Worm (Caenorhabditis elegans) whole organism, midembryonic: ENCODE results near the gene nog-1.
A peak's percentile ranks its signal among the peaks of the same experiment; 100 is the strongest.

Experiments
- T22C8.4 ChIP-seq: fragments of 200-800 bp; sonication (Bioruptor generic); IDR thresholded peaks from 2 replicates; pipeline ENCODE4 v1.3.6; 2022; ENCODE audit warnings: missing genetic modification characterization, missing compliant biosample characterization
- cog-1 ChIP-seq: sonication (generic microtip); optimal IDR thresholded peaks from 2 replicates; lab custom pipeline; 2016; ENCODE audit warnings: missing genetic modification characterization, missing compliant biosample characterization
- flt-1 ChIP-seq: fragments of 200-800 bp; sonication (Bioruptor generic); IDR thresholded peaks from 2 replicates; pipeline ENCODE4 v1.3.6; 2022; ENCODE audit warnings: missing genetic modification characterization, missing compliant biosample characterization
- klf-2 ChIP-seq: fragments of 200-800 bp; sonication (Bioruptor generic); conservative IDR thresholded peaks from 2 replicates; pipeline ENCODE4 v1.3.6; 2022; ENCODE audit warnings: missing genetic modification reagents, missing genetic modification characterization, missing compliant biosample characterization
- med-1 ChIP-seq: sonication (generic microtip); optimal IDR thresholded peaks from 2 replicates; lab custom pipeline; 2017; ENCODE audit warnings: missing genetic modification characterization, mild to moderate bottlenecking, missing compliant biosample characterization, antibody characterized with exemption, missing genetic modification reagents; ENCODE audit not compliant: insufficient read depth
- ref-1 ChIP-seq: fragments of 200-800 bp; sonication (Bioruptor generic); conservative IDR thresholded peaks from 2 replicates; pipeline ENCODE4 v1.3.6; 2022; ENCODE audit warnings: missing genetic modification reagents, missing genetic modification characterization, missing compliant biosample characterization
- tab-1 ChIP-seq: fragments of 200-800 bp; sonication (Bioruptor generic); IDR thresholded peaks from 2 replicates; pipeline ENCODE4 v1.3.6; 2022; ENCODE audit warnings: missing genetic modification characterization, missing compliant biosample characterization
- ztf-23 ChIP-seq: fragments of 200-800 bp; sonication (Bioruptor generic); IDR thresholded peaks from 2 replicates; pipeline ENCODE4 v1.3.6; 2022; ENCODE audit warnings: missing genetic modification reagents, missing genetic modification characterization, missing compliant biosample characterization
- ztf-29 ChIP-seq: fragments of 200-800 bp; sonication (Bioruptor generic); IDR thresholded peaks from 2 replicates; pipeline ENCODE4 v1.3.6; 2022; ENCODE audit warnings: missing genetic modification reagents, missing genetic modification characterization, missing compliant biosample characterization

nog-1 gene

ce11 chrIV:427100-427908, 33.6 kb downstream of the nog-1 start:
- TF ChIP-seq ztf-23 (GFP tag; lab: Robert Waterston, UW) (no peak), ztf-29 (GFP tag; lab: Robert Waterston, UW) (no peak), T22C8.4 (GFP tag; lab: Robert Waterston, UW) (no peak), tab-1 (no peak), ref-1 (GFP tag; lab: Robert Waterston, UW) (no peak), klf-2 (GFP tag; lab: Robert Waterston, UW) (no peak), cog-1 (tag; lab: Kevin White, UChicago) (no peak), med-1 (GFP tag; lab: Kevin White, UChicago) (no peak), flt-1 (GFP tag; lab: Robert Waterston, UW) (no peak)

DNA sequence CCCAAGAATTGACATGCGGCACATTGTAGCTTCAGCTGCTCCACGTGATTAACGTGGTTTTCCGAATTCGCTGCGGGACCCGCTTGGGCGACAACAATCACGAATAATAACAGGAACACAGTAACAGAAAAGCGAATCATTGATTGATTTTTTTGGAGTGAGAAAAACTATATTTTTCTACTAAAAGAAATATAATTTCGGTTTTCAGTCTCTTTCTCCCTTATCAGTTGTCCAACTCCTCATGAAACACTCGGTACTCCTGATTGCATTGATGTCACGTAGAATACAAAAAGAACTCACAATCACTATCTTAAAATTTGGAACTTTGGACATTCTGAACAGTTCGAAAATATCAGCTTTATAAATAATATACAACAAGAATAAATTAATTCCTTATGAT, 35.2 kb downstream of the nog-1 start, which contains the start of gene Y66H1A.5:
Gene Y66H1A.5 (minus strand): TSS at position 265 of the 400 bp plus-strand sequence.
- TF ChIP-seq klf-2 (GFP tag; lab: Robert Waterston, UW) (no peak), ztf-23 (GFP tag; lab: Robert Waterston, UW) (no peak), med-1 (GFP tag; lab: Kevin White, UChicago) (no peak), tab-1 (no peak), cog-1 (tag; lab: Kevin White, UChicago) (no peak), ref-1 (GFP tag; lab: Robert Waterston, UW) (no peak), flt-1 (GFP tag; lab: Robert Waterston, UW) (no peak), T22C8.4 (GFP tag; lab: Robert Waterston, UW) (no peak), ztf-29 (GFP tag; lab: Robert Waterston, UW) (no peak)

ce11 chrIV:438384-438783, 44.7 kb downstream of the nog-1 start:
- TF ChIP-seq ztf-23 (GFP tag; lab: Robert Waterston, UW) = no peak
- no peak for TF ChIP-seq flt-1 (GFP tag; lab: Robert Waterston, UW)
- TF ChIP-seq cog-1 (tag; lab: Kevin White, UChicago) = no peak
- no peak for TF ChIP-seq med-1 (GFP tag; lab: Kevin White, UChicago)
- TF ChIP-seq ztf-29 (GFP tag; lab: Robert Waterston, UW) = no peak
- no peak for TF ChIP-seq T22C8.4 (GFP tag; lab: Robert Waterston, UW)
- no peak for TF ChIP-seq ref-1 (GFP tag; lab: Robert Waterston, UW)
- no peak for TF ChIP-seq klf-2 (GFP tag; lab: Robert Waterston, UW)
- no peak for TF ChIP-seq tab-1

- TF ChIP-seq T22C8.4 (GFP tag; lab: Robert Waterston, UW) (no peak), klf-2 (GFP tag; lab: Robert Waterston, UW) (no peak), ref-1 (GFP tag; lab: Robert Waterston, UW) (no peak), flt-1 (GFP tag; lab: Robert Waterston, UW) (no peak), ztf-29 (GFP tag; lab: Robert Waterston, UW) (no peak), cog-1 (tag; lab: Kevin White, UChicago) (no peak), ztf-23 (GFP tag; lab: Robert Waterston, UW) (no peak), tab-1 (no peak), med-1 (GFP tag; lab: Kevin White, UChicago) (no peak)
Observed at ce11 chrIV:440509-440908, 46.8 kb downstream of the nog-1 start, which contains the start of gene hum-8. TSS of gene hum-8 (minus strand) at chrIV:440554.

- TF ChIP-seq cog-1 (tag; lab: Kevin White, UChicago) (peak; percentile 70), flt-1 (GFP tag; lab: Robert Waterston, UW) (no peak; the same call in 1 of the 2 replicates), ztf-23 (GFP tag; lab: Robert Waterston, UW) (0 out of 2 replicates have a peak, but pooled peaks have one; percentile 36)
Observed at ce11 chrIV:443622-444021, 49.9 kb downstream of the nog-1 start, which contains the start of gene mrpl-55. TSS of gene mrpl-55 (plus strand) at chrIV:443985.

DNA sequence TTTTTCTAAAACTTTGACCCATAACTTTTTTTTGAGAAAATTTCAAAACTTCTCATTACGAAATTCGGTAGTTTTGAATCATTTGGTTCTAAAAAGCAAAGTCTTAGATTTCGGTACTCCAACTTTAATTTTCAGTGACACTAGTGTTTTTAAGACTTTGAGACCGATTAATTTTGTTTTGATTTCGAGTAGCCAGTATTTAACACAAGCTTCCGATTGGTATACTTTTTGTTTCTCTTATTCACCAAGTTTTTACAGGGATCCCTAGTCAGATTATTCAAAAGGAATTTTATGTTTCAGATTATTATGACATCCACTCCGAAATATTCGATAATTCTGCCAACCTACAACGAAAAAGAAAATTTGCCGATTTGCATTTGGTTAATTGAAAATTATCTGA, 51.7 kb downstream of the nog-1 start, which contains the start of gene dpm-1:
Gene dpm-1 (plus strand): TSS at position 301 of the 400 bp plus-strand sequence.
- TF ChIP-seq klf-2 (GFP tag; lab: Robert Waterston, UW) (no peak), ztf-29 (GFP tag; lab: Robert Waterston, UW) (no peak), ztf-23 (GFP tag; lab: Robert Waterston, UW) (no peak)
